Fruit fly (Drosophila melanogaster) whole organism, wandering third instar larva: ENCODE results near the gene CG34117.

ENCODE experiments used
- Abd-B ChIP-seq: fragments of >200 bp; optimal IDR thresholded peaks from 2 replicates; lab custom pipeline; 2017; ENCODE audit warnings: missing biosample characterization, missing genetic modification characterization
- CG32264 ChIP-seq: fragments of 200-800 bp; sonication (Bioruptor generic); optimal IDR thresholded peaks from 2 replicates; lab custom pipeline; 2016; ENCODE audit warnings: missing biosample characterization, missing genetic modification characterization
- CG9705 ChIP-seq: fragments of 200-800 bp; sonication (Bioruptor generic); optimal IDR thresholded peaks from 2 replicates; lab custom pipeline; 2018; ENCODE audit warnings: missing biosample characterization, mild to moderate bottlenecking, missing genetic modification characterization
- CrebA ChIP-seq: fragments of 200-800 bp; sonication (Bioruptor generic); optimal IDR thresholded peaks from 2 replicates; lab custom pipeline; 2016; ENCODE audit warnings: missing biosample characterization, mild to moderate bottlenecking, missing genetic modification characterization, borderline replicate concordance
- Dfd ChIP-seq: fragments of >200 bp; optimal IDR thresholded peaks from 2 replicates; lab custom pipeline; 2017; ENCODE audit warnings: missing biosample characterization, missing genetic modification characterization
- Dif ChIP-seq: fragments of 200-275, 200-300 bp; sonication (Bioruptor generic); optimal IDR thresholded peaks from 2 replicates; lab custom pipeline; 2018; ENCODE audit warnings: missing biosample characterization, missing genetic modification characterization; ENCODE audit not compliant: partially characterized antibody
- GATAd ChIP-seq: sonication (Bioruptor generic); optimal IDR thresholded peaks from 2 replicates; lab custom pipeline; 2016; ENCODE audit warnings: missing biosample characterization, missing genetic modification characterization
- HLH106 ChIP-seq: fragments of 200-800 bp; optimal IDR thresholded peaks from 3 replicates; lab custom pipeline; 2019; ENCODE audit warnings: missing biosample characterization, mild to moderate bottlenecking, missing genetic modification characterization, moderate library complexity
- Hnf4 ChIP-seq: fragments of 200-800 bp; sonication (Bioruptor generic); optimal IDR thresholded peaks from 2 replicates; lab custom pipeline; 2016; ENCODE audit warnings: missing biosample characterization, mild to moderate bottlenecking, missing genetic modification characterization
- Hr78 ChIP-seq: fragments of >200 bp; optimal IDR thresholded peaks from 2 replicates; lab custom pipeline; 2017; ENCODE audit warnings: missing biosample characterization, missing genetic modification characterization
- Hr83 ChIP-seq: fragments of 200-300 bp; sonication (Bioruptor generic); optimal IDR thresholded peaks from 2 replicates; lab custom pipeline; 2016; ENCODE audit warnings: missing biosample characterization, mild to moderate bottlenecking, missing genetic modification characterization, moderate library complexity; ENCODE audit not compliant: poor library complexity, severe bottlenecking
- Jra ChIP-seq: sonication (Bioruptor generic); optimal IDR thresholded peaks from 2 replicates; lab custom pipeline; 2016; ENCODE audit warnings: missing biosample characterization, missing genetic modification characterization
- Mio ChIP-seq: sonication (Bioruptor generic); optimal IDR thresholded peaks from 2 replicates; lab custom pipeline; 2016; ENCODE audit warnings: missing biosample characterization, missing genetic modification characterization
- Myc ChIP-seq: fragments of >200 bp; optimal IDR thresholded peaks from 2 replicates; lab custom pipeline; 2017
- N ChIP-seq: fragments of >200 bp; optimal IDR thresholded peaks from 2 replicates; lab custom pipeline; 2018; ENCODE audit warnings: missing biosample characterization, missing external identifiers, missing genetic modification characterization
- OdsH ChIP-seq: fragments of 200-800 bp; sonication (Bioruptor generic); optimal IDR thresholded peaks from 2 replicates; lab custom pipeline; 2016; ENCODE audit warnings: missing biosample characterization, mild to moderate bottlenecking, missing genetic modification characterization
- Rel ChIP-seq, 2 experiments: fragments of 200-800 bp; sonication (Bioruptor generic) in 1 of 2; optimal IDR thresholded peaks; 2 replicates in 1 of 2; 3 replicates in 1 of 2; lab custom pipeline; 2016 to 2019; ENCODE audit warnings: mild to moderate bottlenecking in 2 of 2, missing biosample characterization in 2 of 2, missing genetic modification characterization in 2 of 2, moderate library complexity in 1 of 2
- Sp1 ChIP-seq: fragments of 200-800 bp; sonication (Bioruptor generic); optimal IDR thresholded peaks from 3 replicates; lab custom pipeline; 2019; ENCODE audit warnings: missing biosample characterization, mild to moderate bottlenecking, missing genetic modification characterization, moderate library complexity
- Vsx2 ChIP-seq: fragments of 200-300, 225-300 bp; sonication (Bioruptor generic); optimal IDR thresholded peaks from 2 replicates; lab custom pipeline; 2018; ENCODE audit warnings: missing biosample characterization, missing genetic modification characterization; ENCODE audit not compliant: partially characterized antibody
- br ChIP-seq: fragments of 200-800 bp; sonication (Bioruptor generic); optimal IDR thresholded peaks from 2 replicates; lab custom pipeline; 2016; ENCODE audit warnings: missing biosample characterization, missing genetic modification characterization
- brk ChIP-seq: fragments of 200-800 bp; sonication (Bioruptor generic); optimal IDR thresholded peaks from 2 replicates; lab custom pipeline; 2016; ENCODE audit warnings: missing biosample characterization, mild to moderate bottlenecking, missing genetic modification characterization
- dl ChIP-seq, 2 experiments: fragments of 175-275, 200-275 bp in 1 of 2; fragments of 200-275 bp in 1 of 2; sonication (Bioruptor generic); optimal IDR thresholded peaks; lab custom pipeline; 2018; ENCODE audit warnings: mild to moderate bottlenecking in 2 of 2, missing biosample characterization in 2 of 2, missing genetic modification characterization in 2 of 2, moderate library complexity in 2 of 2; ENCODE audit not compliant: partially characterized antibody in 2 of 2, insufficient read depth in 1 of 2
- dmrt93B ChIP-seq: fragments of 200-800 bp; sonication (Bioruptor generic); optimal IDR thresholded peaks from 2 replicates; lab custom pipeline; 2018; ENCODE audit warnings: missing biosample characterization, mild to moderate bottlenecking, missing genetic modification characterization
- dsf ChIP-seq: sonication (Bioruptor generic); optimal IDR thresholded peaks from 2 replicates; lab custom pipeline; 2016; ENCODE audit warnings: missing biosample characterization, missing genetic modification characterization, borderline replicate concordance
- ey ChIP-seq: fragments of 200-800 bp; sonication (Bioruptor generic); optimal IDR thresholded peaks from 2 replicates; lab custom pipeline; 2016; ENCODE audit warnings: missing biosample characterization, missing genetic modification characterization
- foxo ChIP-seq, 2 experiments: fragments of 200-800 bp; sonication (Bioruptor generic); optimal IDR thresholded peaks; 2 replicates in 1 of 2; 3 replicates in 1 of 2; lab custom pipeline; 2016 to 2017; ENCODE audit warnings: missing biosample characterization in 2 of 2, missing genetic modification characterization in 2 of 2
- fru ChIP-seq: fragments of 200-800 bp; sonication (Bioruptor generic); optimal IDR thresholded peaks from 3 replicates; lab custom pipeline; 2016; ENCODE audit warnings: missing biosample characterization, mild to moderate bottlenecking, missing genetic modification characterization
- h ChIP-seq: fragments of 200-800 bp; sonication (Bioruptor generic); optimal IDR thresholded peaks from 3 replicates; lab custom pipeline; 2016; ENCODE audit warnings: missing biosample characterization, mild to moderate bottlenecking, missing genetic modification characterization
- jim ChIP-seq: fragments of 175-275, 200-325 bp; sonication (Bioruptor generic); optimal IDR thresholded peaks from 2 replicates; lab custom pipeline; 2016; ENCODE audit warnings: missing biosample characterization, mild to moderate bottlenecking, missing genetic modification characterization
- lola ChIP-seq: fragments of >200 bp; optimal IDR thresholded peaks from 2 replicates; lab custom pipeline; 2017; ENCODE audit warnings: missing biosample characterization, missing genetic modification characterization
- pan ChIP-seq: fragments of >200 bp; optimal IDR thresholded peaks from 2 replicates; lab custom pipeline; 2017
- psq ChIP-seq: fragments of 200-800 bp; sonication (Bioruptor generic); optimal IDR thresholded peaks from 3 replicates; lab custom pipeline; 2017; ENCODE audit warnings: missing biosample characterization, mild to moderate bottlenecking, missing genetic modification characterization, moderate library complexity
- rgr ChIP-seq: fragments of 200-800 bp; sonication (Bioruptor generic); optimal IDR thresholded peaks from 3 replicates; lab custom pipeline; 2016; ENCODE audit warnings: missing biosample characterization, mild to moderate bottlenecking, missing genetic modification characterization
- sage ChIP-seq: fragments of 200-800 bp; sonication (Bioruptor generic); optimal IDR thresholded peaks from 2 replicates; lab custom pipeline; 2016; ENCODE audit warnings: missing biosample characterization, mild to moderate bottlenecking, missing genetic modification characterization
- sv ChIP-seq: fragments of 200-800 bp; sonication (Bioruptor generic); optimal IDR thresholded peaks from 3 replicates; lab custom pipeline; 2016; ENCODE audit warnings: missing biosample characterization, missing genetic modification characterization
- tai ChIP-seq: sonication (Bioruptor generic); optimal IDR thresholded peaks from 2 replicates; lab custom pipeline; 2016; ENCODE audit warnings: missing biosample characterization, missing genetic modification characterization
- usp ChIP-seq: fragments of >200 bp; optimal IDR thresholded peaks from 2 replicates; lab custom pipeline; 2017; ENCODE audit warnings: missing biosample characterization, missing genetic modification characterization
- woc ChIP-seq: sonication (Bioruptor generic); optimal IDR thresholded peaks from 2 replicates; lab custom pipeline; 2016; ENCODE audit warnings: missing biosample characterization, mild to moderate bottlenecking, missing genetic modification characterization

The CG34117 gene

dm6 chr3R:9433270-9433669 lies 33.4 kb upstream of the CG34117 start:
- TF ChIP-seq dl (GFP tag; optimal IDR thresholded peaks at IDR 0.05; lab: Kevin White, UChicago; ENCODE audit: insufficient read depth in 1 of 2, partially characterized antibody in 2 of 2) (no peak), fru (GFP tag; lab: Kevin White, UChicago) (no peak), sage (GFP tag; lab: Kevin White, UChicago) (no peak), h (GFP tag; lab: Kevin White, UChicago) (no peak), GATAd (no peak), CG32264 (no peak), CrebA (GFP tag; lab: Kevin White, UChicago) (no peak), Hr83 (GFP tag; lab: Kevin White, UChicago) (no peak), rgr (GFP tag; lab: Kevin White, UChicago) (no peak), Hnf4 (GFP tag; lab: Kevin White, UChicago) (no peak), dsf (no peak), N (GFP tag; lab: Kevin White, UChicago) (no peak), woc (GFP tag; lab: Kevin White, UChicago) (no peak), lola (GFP tag; lab: Kevin White, UChicago) (no peak), psq (GFP tag; lab: Kevin White, UChicago) (no peak), OdsH (no peak), Myc (lab: Kevin White, UChicago) (no peak)

- TF ChIP-seq ey (peak; percentile 40), dl (GFP tag; optimal IDR thresholded peaks at IDR 0.05; lab: Kevin White, UChicago; ENCODE audit: insufficient read depth in 1 of 2, partially characterized antibody in 2 of 2) (no peak), sv (GFP tag; lab: Kevin White, UChicago) (peak; percentile 1), psq (GFP tag; lab: Kevin White, UChicago) (peak; percentile 3), GATAd (no peak), foxo (GFP tag; optimal IDR thresholded peaks at IDR 0.05; lab: Kevin White, UChicago) (peak in 1 of 2 experiments; percentile 50), rgr (GFP tag; lab: Kevin White, UChicago) (peak; percentile 30), HLH106 (tag; lab: Kevin White, UChicago) (no peak), fru (GFP tag; lab: Kevin White, UChicago) (peak; percentile 47), Hr78 (no peak), OdsH (peak; percentile 36)
Observed at dm6 chr3R:9430344-9431253, 30.7 kb upstream of the CG34117 start.

- TF ChIP-seq usp (GFP tag; lab: Kevin White, UChicago), result no peak
- TF ChIP-seq Dfd (GFP tag; lab: Kevin White, UChicago), result no peak
- peak; percentile 88 for TF ChIP-seq Hr83 (GFP tag; lab: Kevin White, UChicago)
- TF ChIP-seq Mio, result peak; percentile 55
- TF ChIP-seq dl (GFP tag; optimal IDR thresholded peaks at IDR 0.05; lab: Kevin White, UChicago; ENCODE audit: insufficient read depth in 1 of 2, partially characterized antibody in 2 of 2), result no peak
- TF ChIP-seq rgr (GFP tag; lab: Kevin White, UChicago), result peak; percentile 91
- peak; percentile 42 for TF ChIP-seq sv (GFP tag; lab: Kevin White, UChicago)
- TF ChIP-seq GATAd, result no peak
- TF ChIP-seq fru (GFP tag; lab: Kevin White, UChicago), result peak; percentile 92
- TF ChIP-seq Rel (GFP tag; optimal IDR thresholded peaks at IDR 0.05; lab: Kevin White, UChicago), result peak; percentile 58
- TF ChIP-seq Rel (tag; optimal IDR thresholded peaks at IDR 0.05; lab: Kevin White, UChicago), result peak; percentile 97
- TF ChIP-seq psq (GFP tag; lab: Kevin White, UChicago), result peak; percentile 84
- peak; percentile 85 for TF ChIP-seq foxo (GFP tag; optimal IDR thresholded peaks at IDR 0.05; lab: Kevin White, UChicago)
- peak; percentile 46 for TF ChIP-seq dmrt93B (GFP tag; lab: Kevin White, UChicago)
- TF ChIP-seq br (GFP tag; lab: Kevin White, UChicago), result peak; percentile 85
- peak; percentile 92 for TF ChIP-seq ey
- TF ChIP-seq pan, result no peak
- TF ChIP-seq lola (GFP tag; lab: Kevin White, UChicago), result no peak
- peak; percentile 57 for TF ChIP-seq CG9705 (GFP tag; lab: Kevin White, UChicago)
- peak; percentile 77 for TF ChIP-seq woc (GFP tag; lab: Kevin White, UChicago)
- TF ChIP-seq brk (GFP tag; lab: Kevin White, UChicago), result peak; percentile 80
- TF ChIP-seq dsf, result no peak
- peak; percentile 89 for TF ChIP-seq h (GFP tag; lab: Kevin White, UChicago)
- TF ChIP-seq Dif (GFP tag; lab: Kevin White, UChicago), result no peak
- TF ChIP-seq Hr78, result no peak
- peak; percentile 12 for TF ChIP-seq Jra (GFP tag; lab: Kevin White, UChicago)
- peak; percentile 70 for TF ChIP-seq HLH106 (tag; lab: Kevin White, UChicago)
- TF ChIP-seq CrebA (GFP tag; lab: Kevin White, UChicago), result peak; percentile 84
- TF ChIP-seq Vsx2, result no peak
- peak; percentile 69 for TF ChIP-seq CG32264
- TF ChIP-seq Abd-B (GFP tag; lab: Kevin White, UChicago), result no peak
- TF ChIP-seq sage (GFP tag; lab: Kevin White, UChicago), result peak; percentile 71
- TF ChIP-seq N (GFP tag; lab: Kevin White, UChicago), result no peak
- no peak for TF ChIP-seq Myc (lab: Kevin White, UChicago)
- no peak for TF ChIP-seq jim
- TF ChIP-seq tai, result peak; percentile 66
- TF ChIP-seq OdsH, result peak; percentile 90
- TF ChIP-seq Hnf4 (GFP tag; lab: Kevin White, UChicago), result peak; percentile 76
- peak; percentile 74 for TF ChIP-seq Sp1 (GFP tag; lab: Kevin White, UChicago)
Observed at dm6 chr3R:9428988-9429387, 29.1 kb upstream of the CG34117 start.
